Fruit fly (Drosophila melanogaster): ENCODE data around the gene Octbeta3R.

DNA sequence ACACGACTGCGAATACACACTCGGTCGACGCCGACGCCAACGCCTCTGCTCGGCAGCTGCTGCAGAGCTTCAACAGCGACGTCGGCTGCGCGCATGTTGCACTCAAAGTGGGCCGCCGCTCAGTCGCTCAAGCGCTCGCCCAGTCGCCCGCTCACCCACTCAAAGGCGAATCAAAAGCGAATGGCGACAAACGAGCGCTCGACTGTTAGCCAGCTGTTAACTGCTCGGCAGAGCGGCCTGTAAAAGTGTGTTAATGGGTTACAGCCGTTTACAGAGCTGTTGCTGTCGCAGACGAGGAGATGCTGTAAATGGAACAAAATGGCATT lies 47.8 kb upstream of the Octbeta3R start:
- no peak for TF ChIP-seq esn (GFP tag; optimal IDR thresholded peaks at IDR 0.05)
- TF ChIP-seq CG1621 (tag; optimal IDR thresholded peaks at IDR 0.05), result no peak
- no peak for TF ChIP-seq CG11294 (GFP tag; IDR thresholded peaks at IDR 0.05)
- TF ChIP-seq Ets21C (GFP tag; optimal IDR thresholded peaks at IDR 0.05), result no peak
- no peak for TF ChIP-seq CG16779 (tag; optimal IDR thresholded peaks at IDR 0.05)
- TF ChIP-seq Blimp-1 (GFP tag; optimal IDR thresholded peaks at IDR 0.05), result no peak
- TF ChIP-seq CG10669 (GFP tag; optimal IDR thresholded peaks at IDR 0.05), result no peak
- TF ChIP-seq Lpt (GFP tag; optimal IDR thresholded peaks at IDR 0.05), result no peak
- TF ChIP-seq salr (GFP tag; optimal IDR thresholded peaks at IDR 0.05), result no peak
- no peak for TF ChIP-seq CG11902 (GFP tag; optimal IDR thresholded peaks at IDR 0.05)
- no peak for TF ChIP-seq OdsH (GFP tag; optimal IDR thresholded peaks at IDR 0.05)
- no peak for TF ChIP-seq Sox102F (GFP tag; optimal IDR thresholded peaks at IDR 0.05)
- TF ChIP-seq CG6163 (GFP tag; IDR thresholded peaks at IDR 0.05), result no peak
- no peak for TF ChIP-seq CG34406 (GFP tag; optimal IDR thresholded peaks at IDR 0.05)
